Worm (Caenorhabditis elegans) whole organism, early embryonic: ENCODE results near the gene catp-7.

Experiments
- F13C5.2 ChIP-seq: sonication (generic microtip); optimal IDR thresholded peaks from 2 replicates; lab custom pipeline; 2017; ENCODE audit warnings: mild to moderate bottlenecking, missing genetic modification characterization, inconsistent platforms, missing compliant biosample characterization
- ama-1 ChIP-seq: fragments of 150-350 bp; optimal IDR thresholded peaks from 2 replicates; lab custom pipeline; 2014
- ceh-13 ChIP-seq: fragments of 200-800 bp; sonication (Bioruptor generic); optimal IDR thresholded peaks from 2 replicates; lab custom pipeline; 2018; ENCODE audit warnings: mild to moderate bottlenecking, missing genetic modification characterization, missing compliant biosample characterization
- flt-1 ChIP-seq: fragments of 200-800 bp; sonication (Bioruptor generic); IDR thresholded peaks from 2 replicates; pipeline ENCODE4 v1.3.6; 2022; ENCODE audit warnings: missing genetic modification characterization, missing compliant biosample characterization
- hmg-4 ChIP-seq: fragments of 200-800 bp; sonication (Bioruptor generic); optimal IDR thresholded peaks from 2 replicates; lab custom pipeline; 2018; ENCODE audit warnings: mild to moderate bottlenecking, missing genetic modification characterization, missing compliant biosample characterization
- hnd-1 ChIP-seq: sonication (generic microtip); optimal IDR thresholded peaks from 2 replicates; lab custom pipeline; 2016; ENCODE audit warnings: missing genetic modification characterization, missing compliant biosample characterization
- scrt-1 ChIP-seq: fragments of 200-800 bp; sonication (Bioruptor generic); IDR thresholded peaks from 2 replicates; pipeline ENCODE4 v1.3.6; 2022; ENCODE audit warnings: missing genetic modification characterization, missing compliant biosample characterization
- tbx-11 ChIP-seq: fragments of 200-800 bp; sonication (Bioruptor generic); IDR thresholded peaks from 2 replicates; pipeline ENCODE4 v1.3.6; 2022; ENCODE audit warnings: missing genetic modification characterization, missing compliant biosample characterization

DNA sequence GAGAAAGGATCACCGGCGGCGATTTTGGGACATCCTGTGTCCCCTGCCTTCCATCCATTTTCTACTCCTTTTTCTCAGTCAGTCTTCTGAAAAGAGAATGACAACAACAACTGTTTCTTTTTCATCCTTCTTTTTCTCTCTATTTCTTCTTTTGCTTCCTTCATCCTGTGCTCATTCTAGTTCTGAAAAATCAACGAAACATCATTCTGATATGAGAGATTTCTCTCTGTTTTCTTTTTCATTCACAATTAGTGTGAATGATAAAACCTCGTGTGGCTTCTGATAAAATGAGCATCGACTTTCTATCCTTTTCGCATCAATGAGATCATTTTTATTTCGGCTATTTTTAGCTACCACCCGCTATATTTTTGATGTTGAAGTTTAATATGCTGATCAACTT, 19.4 kb downstream of the catp-7 start:
- no peak for TF ChIP-seq ceh-13
- no peak for TF ChIP-seq flt-1 (GFP tag; lab: Robert Waterston, UW)
- TF ChIP-seq F13C5.2 (tag; lab: Kevin White, UChicago), result no peak
- no peak for TF ChIP-seq hnd-1
- TF ChIP-seq ama-1 (lab: Kevin White, UChicago), result no peak
- no peak for TF ChIP-seq hmg-4 (GFP tag; lab: Kevin White, UChicago)
- TF ChIP-seq tbx-11 (GFP tag; lab: Robert Waterston, UW), result no peak
- TF ChIP-seq scrt-1 (GFP tag; lab: Robert Waterston, UW), result no peak
